Fruit fly (Drosophila melanogaster): ENCODE data around the gene Atg4a.
A peak's percentile ranks its signal among the peaks of the same experiment; 100 is the strongest.

Gene Atg4a

dm6 chr2L:1077053-1077452 is 3.7 kb upstream of the Atg4a start (continued):
- TF ChIP-seq wdn (GFP tag; IDR thresholded peaks at IDR 0.05): no peak
- no peak for TF ChIP-seq CG2120 (GFP tag; optimal IDR thresholded peaks at IDR 0.05)
- no peak for TF ChIP-seq Dip3 (GFP tag; optimal IDR thresholded peaks at IDR 0.05)
- TF ChIP-seq hth (optimal IDR thresholded peaks at IDR 0.05): no peak
- no peak for TF ChIP-seq CG32767 (GFP tag; IDR thresholded peaks at IDR 0.05)
- TF ChIP-seq lmd (GFP tag; IDR thresholded peaks at IDR 0.05): no peak
- peak; percentile 16 for TF ChIP-seq sug (tag; optimal IDR thresholded peaks at IDR 0.05)
- no peak for TF ChIP-seq CG15073 (GFP tag; optimal IDR thresholded peaks at IDR 0.05)
- TF ChIP-seq gt (GFP tag; IDR thresholded peaks at IDR 0.05): no peak
- no peak for TF ChIP-seq Bdp1 (GFP tag; optimal IDR thresholded peaks at IDR 0.05)
- TF ChIP-seq slp2 (GFP tag; optimal IDR thresholded peaks at IDR 0.05): no peak
- TF ChIP-seq CG6854 (GFP tag; optimal IDR thresholded peaks at IDR 0.05): no peak
- peak; percentile 61 for TF ChIP-seq zf30C (GFP tag; optimal IDR thresholded peaks at IDR 0.05)
- TF ChIP-seq unpg (GFP tag; optimal IDR thresholded peaks at IDR 0.05): no peak
- no peak for TF ChIP-seq yki (optimal IDR thresholded peaks at IDR 0.05)
- TF ChIP-seq CG7839 (tag; optimal IDR thresholded peaks at IDR 0.05): no peak
- TF ChIP-seq rib (GFP tag; IDR thresholded peaks at IDR 0.05): no peak; the same call in 1 of the 2 replicates
- TF ChIP-seq CG12391 (tag; optimal IDR thresholded peaks at IDR 0.05): no peak
- no peak for TF ChIP-seq Deaf1 (tag; optimal IDR thresholded peaks at IDR 0.05)
- no peak for TF ChIP-seq ac (GFP tag; optimal IDR thresholded peaks at IDR 0.05)
- TF ChIP-seq Sin3A (optimal IDR thresholded peaks at IDR 0.05): no peak
- no peak for TF ChIP-seq HLH54F (GFP tag; optimal IDR thresholded peaks at IDR 0.05)
- no peak for TF ChIP-seq ssp (GFP tag; IDR thresholded peaks at IDR 0.05)
- peak in 1 of 2 experiments; percentile 1 for TF ChIP-seq Pdp1 (GFP tag; optimal IDR thresholded peaks at IDR 0.05)
- TF ChIP-seq CG5180 (GFP tag; optimal IDR thresholded peaks at IDR 0.05): no peak
- TF ChIP-seq Vsx1 (GFP tag; optimal IDR thresholded peaks at IDR 0.05): no peak
- no peak for TF ChIP-seq HHEX (GFP tag; optimal IDR thresholded peaks at IDR 0.05)
- TF ChIP-seq Opbp (GFP tag; IDR thresholded peaks at IDR 0.05; ENCODE audit: partially characterized antibody): 0 out of 3 replicates have a peak, but pooled peaks have one; percentile 3
- TF ChIP-seq CG15269 (tag; optimal IDR thresholded peaks at IDR 0.05): no peak
- no peak for TF ChIP-seq tin (GFP tag; optimal IDR thresholded peaks at IDR 0.05)
- no peak for TF ChIP-seq CG8388 (GFP tag; optimal IDR thresholded peaks at IDR 0.05)
- no peak for TF ChIP-seq HLH3B (GFP tag; IDR thresholded peaks at IDR 0.05)
- TF ChIP-seq Lpt (GFP tag; optimal IDR thresholded peaks at IDR 0.05): no peak
- peak; percentile 36; the same call in 1 of the 2 replicates for TF ChIP-seq chm (GFP tag; IDR thresholded peaks at IDR 0.05)
- TF ChIP-seq scrt (GFP tag; optimal IDR thresholded peaks at IDR 0.05): no peak
- TF ChIP-seq CG7745 (tag; optimal IDR thresholded peaks at IDR 0.05): no peak
- TF ChIP-seq CG3065 (GFP tag; optimal IDR thresholded peaks at IDR 0.05): no peak
- TF ChIP-seq CG12769 (tag; optimal IDR thresholded peaks at IDR 0.05): no peak
- TF ChIP-seq knrl (GFP tag; IDR thresholded peaks at IDR 0.05; ENCODE audit: partially characterized antibody): no peak; the same call in 2 of the 3 replicates
- peak; percentile 36; the same call in 1 of the 2 replicates for TF ChIP-seq vvl (GFP tag; IDR thresholded peaks at IDR 0.05)
- no peak for TF ChIP-seq CG16863 (GFP tag; optimal IDR thresholded peaks at IDR 0.05)
- no peak for TF ChIP-seq Sox102F (GFP tag; optimal IDR thresholded peaks at IDR 0.05)
- no peak for TF ChIP-seq bab2 (GFP tag; optimal IDR thresholded peaks at IDR 0.05)
- no peak for TF ChIP-seq CG11696 (GFP tag; IDR thresholded peaks at IDR 0.05)
- TF ChIP-seq CG10321 (GFP tag; IDR thresholded peaks at IDR 0.05): no peak
- no peak for TF ChIP-seq sr (GFP tag; IDR thresholded peaks at IDR 0.05)
- TF ChIP-seq tna (GFP tag; IDR thresholded peaks at IDR 0.05; ENCODE audit: partially characterized antibody): no peak
- TF ChIP-seq CG1602 (GFP tag; optimal IDR thresholded peaks at IDR 0.05): no peak
- TF ChIP-seq BEAF-32 (GFP tag; optimal IDR thresholded peaks at IDR 0.05): peak; percentile 44
- no peak for TF ChIP-seq CG33557 (GFP tag; optimal IDR thresholded peaks at IDR 0.05)
- no peak for TF ChIP-seq Gsc (GFP tag; IDR thresholded peaks at IDR 0.05)
- TF ChIP-seq CG42726 (GFP tag; IDR thresholded peaks at IDR 0.05; ENCODE audit: partially characterized antibody): no peak

Data from whole organism, embryonic.